Fruit fly (Drosophila melanogaster) whole organism, embryonic: ENCODE measurements around the gene CG31675.
A peak's percentile ranks its signal among the peaks of the same experiment; 100 is the strongest.

Experiments
- Ada2b ChIP-seq: fragments of 200-800 bp; sonication (Bioruptor generic); IDR thresholded peaks from 2 replicates; pipeline ENCODE4 v1.3.6; 2022; ENCODE audit warnings: missing biosample characterization, missing genetic modification characterization
- C15 ChIP-seq: fragments of 200-800 bp; sonication (Bioruptor generic); IDR thresholded peaks from 3 replicates; pipeline ENCODE4 v1.3.6; 2022; ENCODE audit warnings: missing biosample characterization, missing genetic modification characterization
- CG12219 ChIP-seq: fragments of 200-800 bp; sonication (Bioruptor generic); optimal IDR thresholded peaks from 3 replicates; lab custom pipeline; 2018; ENCODE audit warnings: missing biosample characterization, mild to moderate bottlenecking, missing genetic modification characterization
- CG13624 ChIP-seq: fragments of 200-800 bp; sonication (Bioruptor generic); optimal IDR thresholded peaks from 2 replicates; lab custom pipeline; 2016; ENCODE audit warnings: missing biosample characterization, missing genetic modification characterization
- CG15696 ChIP-seq: fragments of 200-800 bp; sonication (Bioruptor generic); optimal IDR thresholded peaks from 2 replicates; lab custom pipeline; 2019; ENCODE audit warnings: missing biosample characterization, mild to moderate bottlenecking, missing genetic modification characterization, moderate library complexity
- CG16813 ChIP-seq: fragments of 200-800 bp; sonication (Bioruptor generic); IDR thresholded peaks from 3 replicates; pipeline ENCODE4 v1.3.6; 2022; ENCODE audit warnings: missing biosample characterization, missing genetic modification characterization; ENCODE audit not compliant: partially characterized antibody
- CG17829 ChIP-seq: fragments of 200-800 bp; optimal IDR thresholded peaks from 2 replicates; lab custom pipeline; 2019; ENCODE audit warnings: missing biosample characterization, mild to moderate bottlenecking, missing genetic modification characterization, moderate library complexity
- CG3065 ChIP-seq: fragments of 200-800 bp; sonication (Bioruptor generic); optimal IDR thresholded peaks from 2 replicates; lab custom pipeline; 2016; ENCODE audit warnings: missing biosample characterization, missing genetic modification characterization
- CG42726 ChIP-seq: fragments of 200-800 bp; sonication (Bioruptor generic); IDR thresholded peaks from 2 replicates; pipeline ENCODE4 v1.3.6; 2022; ENCODE audit warnings: missing biosample characterization, missing genetic modification characterization; ENCODE audit not compliant: partially characterized antibody
- CG4820 ChIP-seq: fragments of 200-800 bp; sonication (Bioruptor generic); optimal IDR thresholded peaks from 3 replicates; lab custom pipeline; 2016; ENCODE audit warnings: missing biosample characterization, missing genetic modification characterization
- CG4854 ChIP-seq: fragments of 200-800 bp; sonication (Bioruptor generic); optimal IDR thresholded peaks from 2 replicates; lab custom pipeline; 2016; ENCODE audit warnings: missing biosample characterization, missing genetic modification characterization, inconsistent platforms
- CG9215 ChIP-seq: fragments of 200-800 bp; sonication (Bioruptor generic); IDR thresholded peaks from 2 replicates; pipeline ENCODE4 v1.3.6; 2022; ENCODE audit warnings: missing biosample characterization, missing genetic modification characterization
- CG9932 ChIP-seq: fragments of 200-800 bp; sonication (Bioruptor generic); IDR thresholded peaks from 2 replicates; pipeline ENCODE4 v1.3.6; 2022; ENCODE audit warnings: missing biosample characterization, missing genetic modification characterization
- CHES-1-like ChIP-seq: fragments of 200-800 bp; sonication (Bioruptor generic); optimal IDR thresholded peaks from 2 replicates; lab custom pipeline; 2016; ENCODE audit warnings: missing biosample characterization, missing genetic modification characterization
- CrebB ChIP-seq: fragments of 200-800 bp; sonication (Bioruptor generic); optimal IDR thresholded peaks from 3 replicates; lab custom pipeline; 2018; ENCODE audit warnings: missing biosample characterization, mild to moderate bottlenecking, missing genetic modification characterization
- D19A ChIP-seq: fragments of 200-800 bp; optimal IDR thresholded peaks from 3 replicates; lab custom pipeline; 2019; ENCODE audit warnings: missing biosample characterization, mild to moderate bottlenecking, missing genetic modification characterization, moderate library complexity
- Fer3 ChIP-seq: fragments of 200-800 bp; sonication (Bioruptor generic); optimal IDR thresholded peaks from 2 replicates; lab custom pipeline; 2018; ENCODE audit warnings: missing biosample characterization, mild to moderate bottlenecking, missing genetic modification characterization, moderate library complexity
- Gug ChIP-seq: fragments of 200-800 bp; sonication (Bioruptor generic); IDR thresholded peaks from 4 replicates; pipeline ENCODE4 v1.3.6; 2022; ENCODE audit warnings: missing biosample characterization, missing genetic modification characterization
- Hmr ChIP-seq: fragments of 200-800 bp; sonication (Bioruptor generic); optimal IDR thresholded peaks from 3 replicates; lab custom pipeline; 2017; ENCODE audit warnings: mild to moderate bottlenecking, missing biosample characterization, missing genetic modification reagents, missing genetic modification characterization
- Hr3 ChIP-seq: fragments of 200-800 bp; sonication (Bioruptor generic); optimal IDR thresholded peaks from 3 replicates; lab custom pipeline; 2016; ENCODE audit warnings: missing biosample characterization, missing genetic modification characterization
- NFAT ChIP-seq: fragments of 200-800 bp; sonication (Bioruptor generic); IDR thresholded peaks from 2 replicates; pipeline ENCODE4 v1.3.6; 2022; ENCODE audit warnings: missing biosample characterization, missing genetic modification characterization
- Oaz ChIP-seq: fragments of 200-800 bp; sonication (Bioruptor generic); IDR thresholded peaks from 2 replicates; pipeline ENCODE4 v1.3.6; 2022; ENCODE audit warnings: missing biosample characterization, missing genetic modification characterization
- Ptx1 ChIP-seq: fragments of 200-800 bp; sonication (Bioruptor generic); IDR thresholded peaks from 2 replicates; pipeline ENCODE4 v1.3.6; 2022; ENCODE audit warnings: missing biosample characterization, missing genetic modification characterization
- Rx ChIP-seq: fragments of 200-800 bp; sonication (Bioruptor generic); IDR thresholded peaks from 2 replicates; pipeline ENCODE4 v1.3.6; 2022; ENCODE audit warnings: missing biosample characterization, missing genetic modification characterization
- Six4 ChIP-seq: fragments of 200-800 bp; sonication (Bioruptor generic); optimal IDR thresholded peaks from 2 replicates; lab custom pipeline; 2016; ENCODE audit warnings: missing biosample characterization, missing genetic modification characterization
- Sry-δ ChIP-seq: fragments of 200-800 bp; sonication (Bioruptor generic); optimal IDR thresholded peaks from 2 replicates; lab custom pipeline; 2016; ENCODE audit warnings: missing biosample characterization, missing genetic modification characterization
- Trl ChIP-seq, 3 experiments: fragments of >200 bp in 2 of 3; fragments of 200-800 bp in 1 of 3; sonication (Bioruptor generic) in 1 of 3; optimal IDR thresholded peaks; 2 replicates in 1 of 3; 3 replicates in 2 of 3; lab custom pipeline; 2016 to 2017; ENCODE audit warnings: missing biosample characterization in 1 of 3, missing genetic modification characterization in 1 of 3
- Vsx1 ChIP-seq: fragments of 200-800 bp; sonication (Bioruptor generic); optimal IDR thresholded peaks from 2 replicates; lab custom pipeline; 2017; ENCODE audit warnings: missing biosample characterization, mild to moderate bottlenecking, missing genetic modification characterization, missing genetic modification reagents
- az2 ChIP-seq: fragments of 200-800 bp; sonication (Bioruptor generic); optimal IDR thresholded peaks from 3 replicates; lab custom pipeline; 2016; ENCODE audit warnings: missing biosample characterization, missing genetic modification characterization
- corto ChIP-seq: fragments of 200-800 bp; sonication (Bioruptor generic); optimal IDR thresholded peaks from 2 replicates; lab custom pipeline; 2016; ENCODE audit warnings: missing biosample characterization, mild to moderate bottlenecking, missing genetic modification characterization, moderate library complexity
- eve ChIP-seq, 2 experiments: fragments of >200 bp; optimal IDR thresholded peaks; 2 replicates each; lab custom pipeline; 2017; ENCODE audit warnings: missing biosample characterization in 2 of 2, missing genetic modification characterization in 2 of 2
- ewg ChIP-seq: fragments of 200-800 bp; sonication (Bioruptor generic); optimal IDR thresholded peaks from 3 replicates; lab custom pipeline; 2017; ENCODE audit warnings: mild to moderate bottlenecking, missing biosample characterization, missing genetic modification reagents, missing genetic modification characterization
- gt ChIP-seq: fragments of 200-800 bp; sonication (Bioruptor generic); IDR thresholded peaks from 2 replicates; pipeline ENCODE4 v1.3.6; 2022; ENCODE audit warnings: missing biosample characterization, missing genetic modification characterization
- lbe ChIP-seq: fragments of 200-800 bp; sonication (Bioruptor generic); optimal IDR thresholded peaks from 2 replicates; lab custom pipeline; 2016; ENCODE audit warnings: missing biosample characterization, mild to moderate bottlenecking, missing genetic modification characterization
- lilli ChIP-seq: fragments of 200-800 bp; sonication (Bioruptor generic); optimal IDR thresholded peaks from 3 replicates; lab custom pipeline; 2016; ENCODE audit warnings: missing biosample characterization, missing genetic modification characterization
- lov ChIP-seq, 2 experiments: fragments of 200-800 bp in 1 of 2; fragments of >200 bp in 1 of 2; sonication (Bioruptor generic) in 1 of 2; IDR thresholded peaks in 1 of 2; optimal IDR thresholded peaks in 1 of 2; 2 replicates in 1 of 2; 3 replicates in 1 of 2; pipeline versions ENCODE4 v1.3.6 to Lab custom; 2017 to 2022; ENCODE audit warnings: missing biosample characterization in 1 of 2, missing genetic modification characterization in 1 of 2
- luna ChIP-seq: fragments of 200-800 bp; sonication (Bioruptor generic); optimal IDR thresholded peaks from 2 replicates; lab custom pipeline; 2016; ENCODE audit warnings: missing biosample characterization, missing genetic modification characterization
- pnt ChIP-seq: fragments of 200-800 bp; sonication (Bioruptor generic); optimal IDR thresholded peaks from 3 replicates; lab custom pipeline; 2016; ENCODE audit warnings: missing biosample characterization, missing genetic modification characterization
- sens ChIP-seq: fragments of 200-800 bp; sonication (Bioruptor generic); peaks from one replicate; lab custom pipeline; 2016; ENCODE audit warnings: missing biosample characterization, missing genetic modification characterization
- slbo ChIP-seq: fragments of 200-800 bp; sonication (Bioruptor generic); IDR thresholded peaks from 2 replicates; pipeline ENCODE4 v1.3.6; 2022; ENCODE audit warnings: missing biosample characterization, missing genetic modification characterization
- sqz ChIP-seq: fragments of 200-800 bp; sonication (Bioruptor generic); optimal IDR thresholded peaks from 3 replicates; lab custom pipeline; 2018; ENCODE audit warnings: missing biosample characterization, mild to moderate bottlenecking, missing genetic modification characterization
- sr ChIP-seq: fragments of 200-800 bp; sonication (Bioruptor generic); IDR thresholded peaks from 3 replicates; pipeline ENCODE4 v1.3.6; 2022; ENCODE audit warnings: missing biosample characterization, missing genetic modification characterization
- ssp ChIP-seq: fragments of 200-800 bp; sonication (Bioruptor generic); IDR thresholded peaks from 2 replicates; pipeline ENCODE4 v1.3.6; 2022; ENCODE audit warnings: missing biosample characterization, missing genetic modification characterization
- tap ChIP-seq: fragments of 200-800 bp; optimal IDR thresholded peaks from 3 replicates; lab custom pipeline; 2019; ENCODE audit warnings: missing biosample characterization, mild to moderate bottlenecking, missing genetic modification characterization, moderate library complexity
- tin ChIP-seq: fragments of 200-800 bp; sonication (Bioruptor generic); optimal IDR thresholded peaks from 3 replicates; lab custom pipeline; 2016; ENCODE audit warnings: missing biosample characterization, missing genetic modification characterization
- tio ChIP-seq: fragments of 200-800 bp; sonication (Bioruptor generic); optimal IDR thresholded peaks from 2 replicates; lab custom pipeline; 2017; ENCODE audit warnings: missing biosample characterization, missing genetic modification characterization, inconsistent platforms
- vnd ChIP-seq: fragments of 200-800 bp; sonication (Bioruptor generic); IDR thresholded peaks from 3 replicates; pipeline ENCODE4 v1.3.6; 2022; ENCODE audit warnings: missing biosample characterization, missing genetic modification characterization; ENCODE audit not compliant: partially characterized antibody
- yki ChIP-seq: fragments of >200 bp; optimal IDR thresholded peaks from 3 replicates; lab custom pipeline; 2018
- zfh2 ChIP-seq: fragments of 200-800 bp; sonication (Bioruptor generic); optimal IDR thresholded peaks from 2 replicates; lab custom pipeline; 2016; ENCODE audit warnings: missing biosample characterization, missing genetic modification characterization

Gene CG31675

DNA sequence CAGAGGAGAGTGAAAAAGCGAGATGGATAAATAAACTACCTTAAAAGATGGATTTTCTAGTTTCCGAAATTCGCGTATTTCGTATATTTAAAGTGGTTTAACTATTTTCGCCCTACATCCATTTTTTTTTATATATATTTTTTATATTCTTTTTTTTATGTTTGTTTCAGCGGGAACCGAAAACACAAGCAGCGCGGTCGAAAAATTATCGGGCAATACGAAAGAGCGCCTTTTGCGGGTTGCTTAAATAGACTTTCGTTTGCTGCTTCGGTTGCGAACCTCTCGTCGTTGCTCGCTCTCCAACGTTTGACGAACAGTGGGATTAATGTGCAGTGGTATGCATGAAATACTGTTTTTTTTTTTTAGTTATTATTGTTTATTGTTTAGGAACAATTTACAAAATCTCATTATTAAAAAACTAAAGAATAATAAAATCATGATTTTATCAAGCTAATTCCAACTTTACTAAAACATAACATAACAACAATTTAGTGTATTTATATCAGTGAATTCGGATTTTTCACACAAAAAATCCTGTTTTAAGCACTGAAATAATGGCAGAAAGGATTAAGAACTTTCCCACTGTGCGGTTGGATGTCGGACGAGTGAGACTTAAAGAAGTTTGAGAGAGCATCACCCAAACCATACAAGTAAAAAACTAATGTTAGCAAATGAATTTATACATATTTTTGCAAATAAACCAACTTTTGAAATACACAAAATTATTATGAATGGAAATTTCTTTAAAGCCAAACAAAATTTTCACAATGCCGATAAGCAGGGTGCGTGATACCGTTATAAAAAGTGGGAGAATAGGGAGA is 49.9 kb downstream of the CG31675 start (continued):
- TF ChIP-seq D19A (tag; lab: Kevin White, UChicago) (peak; percentile 75), CrebB (tag; lab: Kevin White, UChicago) (no peak), pnt (GFP tag; lab: Kevin White, UChicago) (peak; percentile 22), CG9932 (no peak), sqz (GFP tag; lab: Kevin White, UChicago) (peak; percentile 91), CHES-1-like (GFP tag; lab: Kevin White, UChicago) (no peak), CG17829 (tag; lab: Kevin White, UChicago) (peak; percentile 94), yki (no peak), ssp (GFP tag; lab: Robert Waterston, UW) (0 out of 2 replicates have a peak, but pooled peaks have one; percentile 23), Gug (GFP tag; lab: Robert Waterston, UW) (peak; percentile 68; the same call in 3 of the 4 replicates), Rx (peak; percentile 81), vnd (GFP tag; lab: Robert Waterston, UW) (no peak), Vsx1 (GFP tag; lab: Kevin White, UChicago) (peak; percentile 54), C15 (GFP tag; lab: Robert Waterston, UW) (peak; percentile 64; the same call in 1 of the 3 replicates), Ptx1 (GFP tag; lab: Robert Waterston, UW) (peak; percentile 62; the same call in 1 of the 2 replicates), lilli (GFP tag; lab: Kevin White, UChicago) (peak; percentile 60), Hmr (GFP tag; lab: Kevin White, UChicago) (peak; percentile 64), corto (peak; percentile 35), Sry-δ (GFP tag; lab: Kevin White, UChicago) (no peak), Trl (optimal IDR thresholded peaks at IDR 0.05; lab: Kevin White, UChicago) (peak; percentile 33 to 41), Trl (GFP tag; optimal IDR thresholded peaks at IDR 0.05; lab: Kevin White, UChicago) (no peak), Six4 (GFP tag; lab: Kevin White, UChicago) (peak; percentile 86), NFAT (GFP tag; lab: Robert Waterston, UW) (peak; percentile 77), Hr3 (peak; percentile 70), CG9215 (GFP tag; lab: Robert Waterston, UW) (peak; percentile 89), Ada2b (GFP tag; lab: Robert Waterston, UW) (peak; percentile 88), sens (GFP tag; lab: Kevin White, UChicago) (peak; percentile 95), luna (GFP tag; lab: Kevin White, UChicago) (no peak), eve (GFP tag; optimal IDR thresholded peaks at IDR 0.05; lab: Kevin White, UChicago) (peak in 1 of 2 experiments; percentile 88), slbo (GFP tag; lab: Robert Waterston, UW) (peak; percentile 51), CG16813 (GFP tag; lab: Robert Waterston, UW) (no peak), tin (GFP tag; lab: Kevin White, UChicago) (peak; percentile 58), CG4820 (GFP tag; lab: Kevin White, UChicago) (peak; percentile 15), az2 (peak; percentile 61), lbe (GFP tag; lab: Kevin White, UChicago) (no peak), CG15696 (tag; lab: Kevin White, UChicago) (peak; percentile 87), zfh2 (GFP tag; lab: Kevin White, UChicago) (no peak), CG3065 (GFP tag; lab: Kevin White, UChicago) (no peak), CG4854 (GFP tag; lab: Kevin White, UChicago) (no peak), sr (GFP tag; lab: Robert Waterston, UW) (no peak), tio (GFP tag; lab: Kevin White, UChicago) (peak; percentile 71), gt (peak; percentile 46; the same call in 1 of the 2 replicates), Oaz (GFP tag; lab: Robert Waterston, UW) (peak; percentile 21; the same call in 1 of the 2 replicates), ewg (GFP tag; lab: Kevin White, UChicago) (peak; percentile 34), tap (peak; percentile 90), CG42726 (no peak), CG13624 (GFP tag; lab: Kevin White, UChicago) (no peak), CG12219 (GFP tag; lab: Kevin White, UChicago) (no peak), Fer3 (tag; lab: Kevin White, UChicago) (peak; percentile 96), lov (optimal IDR thresholded peaks at IDR 0.05; lab: Kevin White, UChicago) (no peak), lov (GFP tag; IDR thresholded peaks at IDR 0.05; lab: Robert Waterston, UW) (0 out of 3 replicates have a peak, but pooled peaks have one; percentile 68)
